Worm (Caenorhabditis elegans) whole organism, mixed stage, embryonic: ENCODE results near the gene nhl-1.

Experiments used
- lsy-2 ChIP-seq: fragments of 150-350 bp; optimal IDR thresholded peaks from 2 replicates; lab custom pipeline; 2014; ENCODE audit warnings: missing biosample characterization, missing genetic modification characterization
- snpc-4 ChIP-seq: fragments of 150-350 bp; optimal IDR thresholded peaks from 2 replicates; lab custom pipeline; 2014; ENCODE audit warnings: missing biosample characterization, missing genetic modification characterization

ce11 chrIII:9152950-9153349, 759 bp downstream of the nhl-1 start:
- no peak for TF ChIP-seq snpc-4
- no peak for TF ChIP-seq lsy-2 (tag; lab: Kevin White, UChicago)
